Worm (Caenorhabditis elegans) whole organism, late embryonic: ENCODE data around the gene nhr-148.

Experiments
- elt-2 ChIP-seq: sonication (generic microtip); optimal IDR thresholded peaks from 2 replicates; lab custom pipeline; 2016; ENCODE audit warnings: missing genetic modification reagents, missing genetic modification characterization, missing compliant biosample characterization
- hlh-8 ChIP-seq: sonication (generic microtip); optimal IDR thresholded peaks from 2 replicates; lab custom pipeline; 2016; ENCODE audit warnings: missing genotype, missing genetic modification characterization, missing compliant biosample characterization
- npax-4 ChIP-seq: sonication (generic microtip); optimal IDR thresholded peaks from 2 replicates; lab custom pipeline; 2016; ENCODE audit warnings: missing genetic modification characterization, missing compliant biosample characterization
- syd-9 ChIP-seq: sonication (generic microtip); optimal IDR thresholded peaks from 2 replicates; lab custom pipeline; 2016; ENCODE audit warnings: mild to moderate bottlenecking, missing genetic modification characterization, moderate library complexity, missing compliant biosample characterization
- tbx-2 ChIP-seq: sonication (generic microtip); optimal IDR thresholded peaks from 2 replicates; lab custom pipeline; 2016; ENCODE audit warnings: missing genetic modification characterization, missing compliant biosample characterization

- TF ChIP-seq hlh-8 (tag; lab: Kevin White, UChicago) (no peak), npax-4 (tag; lab: Kevin White, UChicago) (no peak), tbx-2 (tag; lab: Kevin White, UChicago) (no peak), elt-2 (tag; lab: Kevin White, UChicago) (no peak), syd-9 (tag; lab: Kevin White, UChicago) (no peak)
Observed at ce11 chrV:7364951-7365350, 23.0 kb downstream of the nhr-148 start, which contains the start of gene exc-13.
